Worm (Caenorhabditis elegans): ENCODE results near the gene K06A4.6.

The K06A4.6 gene

DNA sequence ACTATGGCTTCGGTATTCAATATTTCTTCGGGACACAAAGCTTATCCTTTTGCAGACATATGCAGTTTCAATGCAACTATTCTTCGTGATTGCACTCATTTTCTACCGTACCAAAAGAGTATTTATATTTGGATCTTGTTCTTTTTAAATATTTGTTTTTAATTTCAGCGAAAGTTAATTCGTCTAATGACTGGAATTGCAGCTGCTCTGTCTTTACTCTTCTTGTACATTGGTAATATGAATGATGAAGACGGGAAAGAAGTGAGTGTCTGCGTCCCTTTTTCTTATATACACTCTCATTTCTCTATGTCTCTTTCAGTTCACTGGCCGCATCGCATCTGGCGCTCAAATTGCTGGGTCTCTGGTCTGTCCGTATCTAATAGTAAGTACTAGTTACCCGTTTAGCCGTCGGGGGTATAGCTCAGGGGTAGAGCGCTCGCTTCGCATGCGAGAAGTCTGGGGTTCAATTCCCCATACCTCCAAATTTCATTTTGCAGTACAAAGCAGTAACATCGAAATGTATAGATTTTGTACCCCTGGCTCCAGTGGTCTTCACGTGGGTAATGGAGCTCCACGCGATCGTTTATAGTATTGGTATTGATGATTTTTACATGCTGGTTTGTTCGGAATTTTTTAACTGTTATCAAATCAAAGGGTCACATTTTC, 22.8 kb upstream of the K06A4.6 start (continued):
- no peak for TF ChIP-seq pha-4 (tag; optimal IDR thresholded peaks at IDR 0.05)
- TF ChIP-seq unc-62 (GFP tag; optimal IDR thresholded peaks at IDR 0.05) = no peak
- TF ChIP-seq bed-1 (GFP tag; IDR thresholded peaks at IDR 0.05) = peak; percentile 64; the same call in 1 of the 2 replicates
- TF ChIP-seq F37B4.10 (GFP tag; IDR thresholded peaks at IDR 0.05) = no peak
- TF ChIP-seq dox-1 (GFP tag; IDR thresholded peaks at IDR 0.05) = peak; percentile 80
- TF ChIP-seq snpc-4 (GFP tag; optimal IDR thresholded peaks at IDR 0.05) = peak; percentile 82
- peak; percentile 89 to 95 (median 92) for TF ChIP-seq snpc-4 (tag; optimal IDR thresholded peaks at IDR 0.05)
- no peak for TF ChIP-seq akir-1 (GFP tag; optimal IDR thresholded peaks at IDR 0.05)
- TF ChIP-seq egl-18 (GFP tag; IDR thresholded peaks at IDR 0.05) = peak; percentile 83; the same call in 1 of the 2 replicates
- TF ChIP-seq Y95B8A.8 (GFP tag; IDR thresholded peaks at IDR 0.05) = no peak
- TF ChIP-seq sptf-2 (GFP tag; optimal IDR thresholded peaks at IDR 0.05) = peak; percentile 47
- peak; percentile 49 for TF ChIP-seq T07F8.4 (tag; optimal IDR thresholded peaks at IDR 0.05)
- TF ChIP-seq lin-54 (GFP tag; optimal IDR thresholded peaks at IDR 0.05) = no peak
- TF ChIP-seq hrde-1 (tag; optimal IDR thresholded peaks at IDR 0.05; ENCODE audit: borderline replicate concordance) = peak; percentile 13
- peak; percentile 52 for TF ChIP-seq nhr-27 (tag; optimal IDR thresholded peaks at IDR 0.05)
- TF ChIP-seq ekl-4 (GFP tag; IDR thresholded peaks at IDR 0.05) = peak; percentile 70
- peak; percentile 74 for TF ChIP-seq die-1 (tag; optimal IDR thresholded peaks at IDR 0.05)
- peak; percentile 65 for TF ChIP-seq ceh-27 (GFP tag; optimal IDR thresholded peaks at IDR 0.05)
- TF ChIP-seq rpc-1 (optimal IDR thresholded peaks at IDR 0.05) = peak; percentile 81
- TF ChIP-seq rpc-1 (tag; optimal IDR thresholded peaks at IDR 0.05) = peak; percentile 74
- TF ChIP-seq snpc-1.1 (tag; optimal IDR thresholded peaks at IDR 0.05; ENCODE audit: insufficient read depth) = peak; percentile 88
- no peak for TF ChIP-seq tlf-1 (GFP tag; optimal IDR thresholded peaks at IDR 0.05)
- peak; percentile 64 for TF ChIP-seq atf-7 (tag; optimal IDR thresholded peaks at IDR 0.05)
- TF ChIP-seq snpc-3.4 (tag; optimal IDR thresholded peaks at IDR 0.05) = peak; percentile 73
- peak; percentile 83; the same call in 1 of the 2 replicates for TF ChIP-seq cebp-2 (GFP tag; IDR thresholded peaks at IDR 0.05)
- peak; percentile 12 for TF ChIP-seq lsy-27 (tag; optimal IDR thresholded peaks at IDR 0.05; ENCODE audit: borderline replicate concordance, insufficient read depth)
- peak; percentile 74 for TF ChIP-seq repo-1 (tag; optimal IDR thresholded peaks at IDR 0.05)
- no peak for TF ChIP-seq Y79H2A.3 (GFP tag; conservative IDR thresholded peaks at IDR 0.05)
- TF ChIP-seq attf-6 (GFP tag; IDR thresholded peaks at IDR 0.05) = no peak
- TF ChIP-seq somi-1 (GFP tag; optimal IDR thresholded peaks at IDR 0.05) = peak; percentile 40
- TF ChIP-seq bed-2 (GFP tag; IDR thresholded peaks at IDR 0.05) = no peak
- TF ChIP-seq sea-2 (GFP tag; IDR thresholded peaks at IDR 0.05) = no peak
- TF ChIP-seq tbx-9 (tag; optimal IDR thresholded peaks at IDR 0.05; ENCODE audit: borderline replicate concordance) = no peak
- peak; percentile 70 for TF ChIP-seq ztf-26 (tag; optimal IDR thresholded peaks at IDR 0.05)
- peak; percentile 67 for TF ChIP-seq snpc-1.3 (tag; optimal IDR thresholded peaks at IDR 0.05; ENCODE audit: insufficient read depth)
- TF ChIP-seq fkh-3 (tag; optimal IDR thresholded peaks at IDR 0.05) = peak; percentile 66
- TF ChIP-seq Y56A3A.18 (GFP tag; IDR thresholded peaks at IDR 0.05) = peak; percentile 94
- peak; percentile 79 for TF ChIP-seq chd-7 (tag; optimal IDR thresholded peaks at IDR 0.05)
- TF ChIP-seq ztf-18 (tag; optimal IDR thresholded peaks at IDR 0.05) = peak; percentile 78
- no peak for TF ChIP-seq F23B12.7 (tag; optimal IDR thresholded peaks at IDR 0.05; ENCODE audit: insufficient read depth)
- no peak for TF ChIP-seq unc-130 (GFP tag; optimal IDR thresholded peaks at IDR 0.05)
- TF ChIP-seq ztf-28 (GFP tag; IDR thresholded peaks at IDR 0.05) = no peak
- no peak; the same call in none of the 2 replicates for TF ChIP-seq B0336.3 (GFP tag; IDR thresholded peaks at IDR 0.05)
- TF ChIP-seq ccch-3 (GFP tag; optimal IDR thresholded peaks at IDR 0.05) = no peak
- no peak for TF ChIP-seq lag-1 (GFP tag; IDR thresholded peaks at IDR 0.05)

Measured in whole organism, young adult.